Worm (Caenorhabditis elegans): ENCODE measurements around the gene dhs-24.
"Not testable (repeated sequence)": the region's sequence is repeated elsewhere in the genome, so short reads cannot be mapped to it uniquely, and the experiment has no call there.

DNA sequence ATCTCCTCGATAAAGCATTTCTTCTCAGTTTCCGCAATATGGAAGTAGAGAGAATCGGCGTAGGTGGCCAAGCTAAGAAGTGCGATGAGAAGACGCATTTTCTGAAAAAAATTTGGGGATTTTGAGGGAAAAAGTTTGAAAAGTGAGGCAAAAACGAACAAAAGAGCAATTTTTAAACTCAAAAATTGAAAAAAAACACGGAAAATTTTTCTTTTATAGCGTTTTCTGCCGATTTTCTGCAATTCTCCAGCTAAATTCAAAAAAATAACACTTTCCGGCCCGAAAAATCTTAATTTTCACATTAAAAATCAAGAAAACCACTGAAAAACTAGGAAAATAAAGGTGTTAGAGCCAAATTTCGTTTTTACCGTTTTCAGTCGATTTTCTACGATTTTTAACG is 2.6 kb upstream of the dhs-24 start, which contains the start of gene tmed-4:
- TF ChIP-seq zip-8 (tag; optimal IDR thresholded peaks at IDR 0.05); lsy-2 (tag; optimal IDR thresholded peaks at IDR 0.05); nhr-12 (tag; optimal IDR thresholded peaks at IDR 0.05); elt-1 (tag; optimal IDR thresholded peaks at IDR 0.05; ENCODE audit: borderline replicate concordance, insufficient read depth): not testable (repeated sequence)

Data from whole organism, mixed stage, embryonic.